Worm (Caenorhabditis elegans) whole organism, L4/young adult: Measurements from ENCODE around the gene C47A4.3.

ENCODE experiments used
- W03F9.2 ChIP-seq: fragments of 150-350 bp; optimal IDR thresholded peaks from 2 replicates; lab custom pipeline; 2014; ENCODE audit warnings: missing biosample characterization, missing genetic modification characterization
- dao-5 ChIP-seq: sonication (generic microtip); optimal IDR thresholded peaks from 2 replicates; lab custom pipeline; 2016; ENCODE audit warnings: missing genotype, missing genetic modification characterization, moderate library complexity, missing compliant biosample characterization
- him-1 ChIP-seq: sonication (generic microtip); optimal IDR thresholded peaks from 2 replicates; lab custom pipeline; 2016; ENCODE audit warnings: missing genotype, missing genetic modification reagents, missing genetic modification characterization, missing compliant biosample characterization

DNA sequence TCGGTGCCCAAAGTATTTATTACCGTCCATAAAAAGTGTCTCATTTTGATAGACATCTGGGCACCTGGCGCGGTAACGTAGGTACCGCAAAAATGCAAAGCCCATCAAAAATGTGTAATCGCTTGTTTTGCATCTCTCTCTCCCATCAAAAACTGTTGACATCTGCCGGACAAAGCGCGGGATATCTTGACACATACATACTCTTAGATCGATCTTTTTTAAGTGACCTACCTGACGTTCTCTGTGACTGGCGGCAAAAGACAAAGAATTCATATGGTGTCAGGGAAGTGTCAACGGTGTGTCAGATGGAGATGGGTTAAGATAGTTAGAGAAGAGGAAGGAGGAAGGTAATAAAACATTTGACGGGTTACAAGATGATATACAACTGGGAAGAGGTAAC is 23.2 kb downstream of the C47A4.3 start:
- no peak for TF ChIP-seq W03F9.2 (tag; lab: Kevin White, UChicago)
- TF ChIP-seq him-1 = no peak
- no peak for TF ChIP-seq dao-5 (tag; lab: Kevin White, UChicago)
